Fruit fly (Drosophila melanogaster) whole organism, embryonic: ENCODE measurements around the gene prd1.

ENCODE experiments used
- Aef1 ChIP-seq: fragments of 200-800 bp; sonication (Bioruptor generic); IDR thresholded peaks from 3 replicates; pipeline ENCODE4 v1.3.6; 2022; ENCODE audit warnings: missing biosample characterization, missing genetic modification characterization
- Blimp-1 ChIP-seq: fragments of 200-800 bp; sonication (Bioruptor generic); optimal IDR thresholded peaks from 3 replicates; lab custom pipeline; 2018; ENCODE audit warnings: missing biosample characterization, missing genetic modification characterization, mild to moderate bottlenecking, moderate library complexity, missing genetic modification reagents
- CG10267 ChIP-seq: fragments of 200-800 bp; sonication (Bioruptor generic); optimal IDR thresholded peaks from 2 replicates; lab custom pipeline; 2018; ENCODE audit warnings: missing biosample characterization, mild to moderate bottlenecking, missing genetic modification characterization, moderate library complexity
- CG10979 ChIP-seq: fragments of 200-800 bp; sonication (Bioruptor generic); optimal IDR thresholded peaks from 2 replicates; lab custom pipeline; 2018; ENCODE audit warnings: missing biosample characterization, mild to moderate bottlenecking, missing genetic modification characterization, moderate library complexity
- CG11085 ChIP-seq: fragments of 200-800 bp; sonication (Bioruptor generic); IDR thresholded peaks from 2 replicates; pipeline ENCODE4 v1.3.6; 2022; ENCODE audit warnings: missing biosample characterization, missing genetic modification characterization
- CG1233 ChIP-seq: fragments of 200-800 bp; sonication (Bioruptor generic); optimal IDR thresholded peaks from 4 replicates; lab custom pipeline; 2018; ENCODE audit warnings: missing biosample characterization, mild to moderate bottlenecking, missing genetic modification characterization
- CG12744 ChIP-seq: fragments of 200-800 bp; sonication (Bioruptor generic); optimal IDR thresholded peaks from 2 replicates; lab custom pipeline; 2016; ENCODE audit warnings: missing biosample characterization, missing genetic modification characterization
- CG13424 ChIP-seq: fragments of 200-800 bp; sonication (Bioruptor generic); optimal IDR thresholded peaks from 2 replicates; lab custom pipeline; 2019; ENCODE audit warnings: missing biosample characterization, mild to moderate bottlenecking, missing genetic modification characterization, moderate library complexity
- CG15479 ChIP-seq: fragments of 200-800 bp; sonication (Bioruptor generic); optimal IDR thresholded peaks from 3 replicates; lab custom pipeline; 2019; ENCODE audit warnings: missing biosample characterization, mild to moderate bottlenecking, missing genetic modification characterization, moderate library complexity
- CG17802 ChIP-seq: fragments of 200-800 bp; sonication (Bioruptor generic); optimal IDR thresholded peaks from 2 replicates; lab custom pipeline; 2018; ENCODE audit warnings: missing biosample characterization, mild to moderate bottlenecking, missing genetic modification characterization, moderate library complexity
- CG18011 ChIP-seq: fragments of 200-800 bp; sonication (Bioruptor generic); optimal IDR thresholded peaks from 2 replicates; lab custom pipeline; 2017; ENCODE audit warnings: missing biosample characterization, missing genetic modification characterization, mild to moderate bottlenecking, moderate library complexity, missing genotype
- CG2120 ChIP-seq: fragments of 200-800 bp; sonication (Bioruptor generic); optimal IDR thresholded peaks from 3 replicates; lab custom pipeline; 2016; ENCODE audit warnings: missing biosample characterization, missing genetic modification characterization
- CG2129 ChIP-seq: fragments of 200-800 bp; sonication (Bioruptor generic); IDR thresholded peaks from 2 replicates; pipeline ENCODE4 v1.3.6; 2022; ENCODE audit warnings: missing biosample characterization, missing genetic modification characterization; ENCODE audit not compliant: partially characterized antibody
- CG2712 ChIP-seq: fragments of 200-800 bp; optimal IDR thresholded peaks from 3 replicates; lab custom pipeline; 2019; ENCODE audit warnings: missing biosample characterization, mild to moderate bottlenecking, missing genetic modification characterization, moderate library complexity
- CG4282 ChIP-seq: fragments of 200-800 bp; sonication (Bioruptor generic); optimal IDR thresholded peaks from 2 replicates; lab custom pipeline; 2016; ENCODE audit warnings: missing biosample characterization, missing genetic modification characterization
- CG4328 ChIP-seq: fragments of 200-800 bp; sonication (Bioruptor generic); optimal IDR thresholded peaks from 3 replicates; lab custom pipeline; 2017; ENCODE audit warnings: missing biosample characterization, missing genetic modification reagents, missing genetic modification characterization
- CG5953 ChIP-seq: fragments of 200-800 bp; sonication (Bioruptor generic); IDR thresholded peaks from 2 replicates; pipeline ENCODE4 v1.3.6; 2022; ENCODE audit warnings: missing biosample characterization, missing genetic modification characterization
- CG9437 ChIP-seq: fragments of 200-800 bp; sonication (Bioruptor generic); optimal IDR thresholded peaks from 2 replicates; lab custom pipeline; 2018; ENCODE audit warnings: missing biosample characterization, mild to moderate bottlenecking, missing genetic modification characterization
- E2f1 ChIP-seq: fragments of 200-800 bp; sonication (Bioruptor generic); IDR thresholded peaks from 2 replicates; pipeline ENCODE4 v1.3.6; 2022; ENCODE audit warnings: missing biosample characterization, missing genetic modification characterization
- GATAe ChIP-seq: fragments of 200-800 bp; sonication (Bioruptor generic); conservative IDR thresholded peaks from 2 replicates; pipeline ENCODE4 v1.3.6; 2022; ENCODE audit warnings: missing biosample characterization, missing genetic modification characterization
- Hand ChIP-seq: fragments of 200-800 bp; sonication (Bioruptor generic); optimal IDR thresholded peaks from 2 replicates; lab custom pipeline; 2017; ENCODE audit warnings: mild to moderate bottlenecking, missing biosample characterization, missing genetic modification reagents, missing genetic modification characterization
- HmgZ ChIP-seq: fragments of 200-800 bp; sonication (Bioruptor generic); optimal IDR thresholded peaks from 2 replicates; lab custom pipeline; 2018; ENCODE audit warnings: missing biosample characterization, mild to moderate bottlenecking, missing genetic modification characterization
- Hr78 ChIP-seq, 2 experiments: fragments of 200-800 bp in 1 of 2; fragments of >200 bp in 1 of 2; sonication (Bioruptor generic) in 1 of 2; optimal IDR thresholded peaks; 2 replicates each; lab custom pipeline; 2017 to 2019; ENCODE audit warnings: missing biosample characterization in 2 of 2, missing genetic modification characterization in 2 of 2, mild to moderate bottlenecking in 1 of 2, moderate library complexity in 1 of 2
- MBD-R2 ChIP-seq: fragments of 200-800 bp; sonication (Bioruptor generic); IDR thresholded peaks from 2 replicates; pipeline ENCODE4 v1.3.6; 2022; ENCODE audit warnings: missing biosample characterization, missing genetic modification characterization
- NK7.1 ChIP-seq: fragments of 200-800 bp; sonication (Bioruptor generic); optimal IDR thresholded peaks from 3 replicates; lab custom pipeline; 2016; ENCODE audit warnings: missing biosample characterization, missing genetic modification characterization
- Opbp ChIP-seq: fragments of 200-800 bp; sonication (Bioruptor generic); IDR thresholded peaks from 3 replicates; pipeline ENCODE4 v1.3.6; 2022; ENCODE audit warnings: missing biosample characterization, missing genetic modification characterization; ENCODE audit not compliant: partially characterized antibody
- Sin3A ChIP-seq: fragments of >200 bp; optimal IDR thresholded peaks from 2 replicates; lab custom pipeline; 2018
- Six4 ChIP-seq: fragments of 200-800 bp; sonication (Bioruptor generic); optimal IDR thresholded peaks from 2 replicates; lab custom pipeline; 2016; ENCODE audit warnings: missing biosample characterization, missing genetic modification characterization
- Vsx1 ChIP-seq: fragments of 200-800 bp; sonication (Bioruptor generic); optimal IDR thresholded peaks from 2 replicates; lab custom pipeline; 2017; ENCODE audit warnings: missing biosample characterization, mild to moderate bottlenecking, missing genetic modification characterization, missing genetic modification reagents
- Xrp1 ChIP-seq: fragments of 200-800 bp; sonication (Bioruptor generic); IDR thresholded peaks from 2 replicates; pipeline ENCODE4 v1.3.6; 2022; ENCODE audit warnings: missing biosample characterization, missing genetic modification characterization
- amos ChIP-seq: fragments of 200-800 bp; sonication (Bioruptor generic); IDR thresholded peaks from 2 replicates; pipeline ENCODE4 v1.3.6; 2022; ENCODE audit warnings: missing biosample characterization, missing genetic modification characterization; ENCODE audit not compliant: partially characterized antibody
- ase ChIP-seq: fragments of 200-800 bp; sonication (Bioruptor generic); IDR thresholded peaks from 3 replicates; pipeline ENCODE4 v1.3.6; 2022; ENCODE audit warnings: missing biosample characterization, missing genetic modification characterization
- br ChIP-seq: fragments of >200 bp; optimal IDR thresholded peaks from 2 replicates; lab custom pipeline; 2017
- cas ChIP-seq: fragments of 200-800 bp; sonication (Bioruptor generic); IDR thresholded peaks from 2 replicates; pipeline ENCODE4 v1.3.6; 2022; ENCODE audit warnings: missing biosample characterization, missing genetic modification characterization
- chif ChIP-seq, 2 experiments: fragments of 200-800 bp; sonication (Bioruptor generic); optimal IDR thresholded peaks; 3 replicates each; lab custom pipeline; 2016; ENCODE audit warnings: missing biosample characterization in 2 of 2, missing genetic modification characterization in 2 of 2
- chm ChIP-seq: fragments of 200-800 bp; sonication (Bioruptor generic); IDR thresholded peaks from 2 replicates; pipeline ENCODE4 v1.3.6; 2022; ENCODE audit warnings: missing biosample characterization, missing genetic modification characterization
- disco-r ChIP-seq: fragments of 200-800 bp; sonication (Bioruptor generic); optimal IDR thresholded peaks from 2 replicates; lab custom pipeline; 2016; ENCODE audit warnings: missing biosample characterization, missing genetic modification characterization
- dm ChIP-seq: fragments of 200-800 bp; sonication (Bioruptor generic); optimal IDR thresholded peaks from 3 replicates; lab custom pipeline; 2016; ENCODE audit warnings: missing biosample characterization, missing genetic modification characterization
- eyg ChIP-seq: fragments of 200-800 bp; sonication (Bioruptor generic); optimal IDR thresholded peaks from 3 replicates; lab custom pipeline; 2016; ENCODE audit warnings: missing biosample characterization, missing genetic modification characterization
- fd96Cb ChIP-seq: fragments of 200-800 bp; sonication (Bioruptor generic); optimal IDR thresholded peaks from 2 replicates; lab custom pipeline; 2018; ENCODE audit warnings: missing biosample characterization, mild to moderate bottlenecking, missing genetic modification characterization, moderate library complexity
- hkb ChIP-seq, 2 experiments: fragments of 200-800 bp in 1 of 2; fragments of >200 bp in 1 of 2; sonication (Bioruptor generic) in 1 of 2; IDR thresholded peaks in 1 of 2; optimal IDR thresholded peaks in 1 of 2; 2 replicates each; pipeline versions ENCODE4 v1.3.6 to Lab custom; 2017 to 2022; ENCODE audit warnings: missing biosample characterization in 1 of 2, missing genetic modification characterization in 1 of 2
- jing ChIP-seq: fragments of 200-800 bp; sonication (Bioruptor generic); optimal IDR thresholded peaks from 2 replicates; lab custom pipeline; 2018; ENCODE audit warnings: missing biosample characterization, mild to moderate bottlenecking, missing genetic modification characterization
- p53 ChIP-seq: fragments of 200-800 bp; sonication (Bioruptor generic); optimal IDR thresholded peaks from 2 replicates; lab custom pipeline; 2016; ENCODE audit warnings: missing biosample characterization, missing genetic modification characterization
- pfk ChIP-seq: fragments of 200-800 bp; sonication (Bioruptor generic); optimal IDR thresholded peaks from 2 replicates; lab custom pipeline; 2018; ENCODE audit warnings: missing biosample characterization, mild to moderate bottlenecking, missing genetic modification characterization, moderate library complexity
- prd ChIP-seq, 3 experiments: fragments of >200 bp in 2 of 3; fragments of 200-800 bp in 1 of 3; sonication (Bioruptor generic) in 1 of 3; optimal IDR thresholded peaks in 2 of 3; IDR thresholded peaks in 1 of 3; 2 replicates in 2 of 3; 3 replicates in 1 of 3; pipeline versions ENCODE4 v1.3.6 to Lab custom; 2017 to 2022; ENCODE audit warnings: missing biosample characterization in 1 of 3, missing genetic modification characterization in 1 of 3
- sd ChIP-seq: fragments of 200-800 bp; sonication (Bioruptor generic); optimal IDR thresholded peaks from 3 replicates; lab custom pipeline; 2018; ENCODE audit warnings: missing biosample characterization, mild to moderate bottlenecking, missing genetic modification characterization, moderate library complexity
- sens-2 ChIP-seq: fragments of 200-800 bp; sonication (Bioruptor generic); IDR thresholded peaks from 2 replicates; pipeline ENCODE4 v1.3.6; 2022; ENCODE audit warnings: missing biosample characterization, missing genetic modification characterization
- sim ChIP-seq: fragments of 200-800 bp; sonication (Bioruptor generic); IDR thresholded peaks from 2 replicates; pipeline ENCODE4 v1.3.6; 2022; ENCODE audit warnings: missing biosample characterization, missing genetic modification characterization
- toy ChIP-seq: fragments of 200-800 bp; sonication (Bioruptor generic); IDR thresholded peaks from 2 replicates; pipeline ENCODE4 v1.3.6; 2022; ENCODE audit warnings: missing biosample characterization, missing genetic modification characterization

Gene prd1

dm6 chr3R:11760669-11761387 is 26.0 kb downstream of the prd1 start:
- TF ChIP-seq fd96Cb (tag; lab: Kevin White, UChicago) = peak; percentile 100
- TF ChIP-seq CG4282 = peak; percentile 100
- TF ChIP-seq HmgZ (tag; lab: Kevin White, UChicago) = peak; percentile 100
- no peak for TF ChIP-seq CG11085
- TF ChIP-seq CG12744 (GFP tag; lab: Kevin White, UChicago) = peak; percentile 100
- peak; percentile 100 for TF ChIP-seq NK7.1 (GFP tag; lab: Kevin White, UChicago)
- peak; percentile 100 for TF ChIP-seq dm
- TF ChIP-seq chif (GFP tag; optimal IDR thresholded peaks at IDR 0.05; lab: Kevin White, UChicago) = peak; percentile 100
- no peak for TF ChIP-seq cas (GFP tag; lab: Robert Waterston, UW)
- peak; percentile 97 for TF ChIP-seq CG9437 (GFP tag; lab: Kevin White, UChicago)
- no peak for TF ChIP-seq CG2129 (GFP tag; lab: Robert Waterston, UW)
- TF ChIP-seq Sin3A (lab: Kevin White, UChicago) = no peak
- TF ChIP-seq CG10979 (tag; lab: Kevin White, UChicago) = peak; percentile 100
- TF ChIP-seq disco-r (GFP tag; lab: Kevin White, UChicago) = peak; percentile 100
- peak; percentile 94 for TF ChIP-seq CG18011 (GFP tag; lab: Kevin White, UChicago)
- TF ChIP-seq Hr78 (GFP tag; optimal IDR thresholded peaks at IDR 0.05; lab: Kevin White, UChicago) = peak in 1 of 2 experiments; percentile 97
- TF ChIP-seq toy (GFP tag; lab: Robert Waterston, UW) = no peak
- TF ChIP-seq chm (GFP tag; lab: Robert Waterston, UW) = no peak
- peak; percentile 100 for TF ChIP-seq Six4 (GFP tag; lab: Kevin White, UChicago)
- TF ChIP-seq br (lab: Kevin White, UChicago) = no peak
- TF ChIP-seq Aef1 (GFP tag; lab: Robert Waterston, UW) = no peak
- TF ChIP-seq CG1233 (GFP tag; lab: Kevin White, UChicago) = peak; percentile 100
- TF ChIP-seq Xrp1 (GFP tag; lab: Robert Waterston, UW) = no peak
- no peak for TF ChIP-seq CG5953
- TF ChIP-seq sd (tag; lab: Kevin White, UChicago) = peak; percentile 99
- TF ChIP-seq prd (optimal IDR thresholded peaks at IDR 0.05; lab: Kevin White, UChicago) = no peak
- TF ChIP-seq prd (GFP tag; IDR thresholded peaks at IDR 0.05; lab: Robert Waterston, UW) = no peak
- TF ChIP-seq Hand (GFP tag; lab: Kevin White, UChicago) = peak; percentile 100
- TF ChIP-seq ase = no peak
- peak; percentile 100 for TF ChIP-seq eyg (GFP tag; lab: Kevin White, UChicago)
- TF ChIP-seq E2f1 (GFP tag; lab: Robert Waterston, UW) = no peak
- TF ChIP-seq CG17802 (tag; lab: Kevin White, UChicago) = peak; percentile 95
- peak; percentile 100 for TF ChIP-seq jing (GFP tag; lab: Kevin White, UChicago)
- no peak for TF ChIP-seq Opbp (GFP tag; lab: Robert Waterston, UW)
- peak; percentile 100 for TF ChIP-seq CG2712 (tag; lab: Kevin White, UChicago)
- no peak for TF ChIP-seq GATAe (GFP tag; lab: Robert Waterston, UW)
- TF ChIP-seq Vsx1 (GFP tag; lab: Kevin White, UChicago) = peak; percentile 99
- TF ChIP-seq amos (GFP tag; lab: Robert Waterston, UW) = no peak
- TF ChIP-seq sim (GFP tag; lab: Robert Waterston, UW) = no peak
- peak; percentile 100 for TF ChIP-seq CG4328 (GFP tag; lab: Kevin White, UChicago)
- no peak for TF ChIP-seq MBD-R2 (GFP tag; lab: Robert Waterston, UW)
- peak; percentile 100 for TF ChIP-seq CG2120 (GFP tag; lab: Kevin White, UChicago)
- TF ChIP-seq p53 = peak; percentile 100
- peak; percentile 84 for TF ChIP-seq pfk
- TF ChIP-seq CG10267 (tag; lab: Kevin White, UChicago) = peak; percentile 99
- TF ChIP-seq sens-2 (GFP tag; lab: Robert Waterston, UW) = no peak
- no peak for TF ChIP-seq hkb (optimal IDR thresholded peaks at IDR 0.05; lab: Kevin White, UChicago)
- no peak for TF ChIP-seq hkb (GFP tag; IDR thresholded peaks at IDR 0.05; lab: Robert Waterston, UW)
- peak; percentile 100 for TF ChIP-seq CG13424
- TF ChIP-seq CG15479 = peak; percentile 82
- peak; percentile 99 for TF ChIP-seq Blimp-1
